Fruit fly (Drosophila melanogaster) whole organism, pupa: ENCODE data around the gene GluRIIE.

Source experiments
- CG10348 ChIP-seq: fragments of 200-800 bp; sonication (Bioruptor generic); IDR thresholded peaks from 2 replicates; pipeline ENCODE4 v1.3.6; 2022; ENCODE audit warnings: missing biosample characterization, missing genetic modification characterization
- CG13204 ChIP-seq: fragments of 200-800 bp; sonication (Bioruptor generic); optimal IDR thresholded peaks from 2 replicates; lab custom pipeline; 2018; ENCODE audit warnings: missing biosample characterization, mild to moderate bottlenecking, missing genetic modification characterization, moderate library complexity
- CG14655 ChIP-seq: fragments of 200-800 bp; sonication (Bioruptor generic); optimal IDR thresholded peaks from 3 replicates; lab custom pipeline; 2017; ENCODE audit warnings: mild to moderate bottlenecking, missing biosample characterization, missing genetic modification reagents, missing genetic modification characterization
- CG34367 ChIP-seq: fragments of 200-800 bp; sonication (Bioruptor generic); optimal IDR thresholded peaks from 2 replicates; lab custom pipeline; 2018; ENCODE audit warnings: missing biosample characterization, mild to moderate bottlenecking, missing genetic modification characterization
- CG4496 ChIP-seq: fragments of 200-800 bp; sonication (Bioruptor generic); IDR thresholded peaks from 3 replicates; pipeline ENCODE4 v1.3.6; 2022; ENCODE audit warnings: missing biosample characterization, missing genetic modification characterization
- CG8159 ChIP-seq: fragments of 200-800 bp; sonication (Bioruptor generic); optimal IDR thresholded peaks from 3 replicates; lab custom pipeline; 2018; ENCODE audit warnings: missing biosample characterization, mild to moderate bottlenecking, missing genetic modification characterization, moderate library complexity
- CG8301 ChIP-seq: fragments of 200-800 bp; sonication (Bioruptor generic); optimal IDR thresholded peaks from 2 replicates; lab custom pipeline; 2018; ENCODE audit warnings: missing biosample characterization, mild to moderate bottlenecking, missing genetic modification characterization
- CG9948 ChIP-seq: fragments of 200-800 bp; sonication (Bioruptor generic); optimal IDR thresholded peaks from 2 replicates; lab custom pipeline; 2018; ENCODE audit warnings: missing biosample characterization, mild to moderate bottlenecking, missing genetic modification characterization, moderate library complexity
- Pif1A ChIP-seq: fragments of 200-800 bp; sonication (Bioruptor generic); optimal IDR thresholded peaks from 3 replicates; lab custom pipeline; 2016; ENCODE audit warnings: missing biosample characterization, missing genetic modification characterization
- Pif1B ChIP-seq: fragments of 200-800 bp; sonication (Bioruptor generic); optimal IDR thresholded peaks from 3 replicates; lab custom pipeline; 2016; ENCODE audit warnings: missing biosample characterization, missing genetic modification characterization
- Snoo ChIP-seq: fragments of 200-800 bp; sonication (Bioruptor generic); optimal IDR thresholded peaks from 3 replicates; lab custom pipeline; 2017; ENCODE audit warnings: missing biosample characterization, mild to moderate bottlenecking, missing genetic modification characterization, inconsistent platforms
- fd96Ca ChIP-seq: fragments of 200-800 bp; sonication (Bioruptor generic); IDR thresholded peaks from 3 replicates; pipeline ENCODE4 v1.3.6; 2022; ENCODE audit warnings: missing biosample characterization, missing genetic modification characterization
- gl ChIP-seq: fragments of 200-800 bp; sonication (Bioruptor generic); optimal IDR thresholded peaks from 2 replicates; lab custom pipeline; 2018; ENCODE audit warnings: missing biosample characterization, mild to moderate bottlenecking, missing genetic modification characterization
- rn ChIP-seq: fragments of 200-800 bp; sonication (Bioruptor generic); IDR thresholded peaks from 2 replicates; pipeline ENCODE4 v1.3.6; 2022; ENCODE audit warnings: missing biosample characterization, missing genetic modification characterization

- no peak for TF ChIP-seq CG34367 (tag; lab: Kevin White, UChicago)
- no peak for TF ChIP-seq CG4496
- no peak for TF ChIP-seq gl (tag; lab: Kevin White, UChicago)
- no peak for TF ChIP-seq Pif1A (GFP tag; lab: Kevin White, UChicago)
- no peak for TF ChIP-seq Snoo (tag; lab: Kevin White, UChicago)
- no peak for TF ChIP-seq Pif1B (GFP tag; lab: Kevin White, UChicago)
- no peak for TF ChIP-seq CG14655 (GFP tag; lab: Kevin White, UChicago)
- no peak for TF ChIP-seq CG13204
- TF ChIP-seq CG8301 = no peak
- TF ChIP-seq rn (GFP tag; lab: Robert Waterston, UW) = no peak
- no peak for TF ChIP-seq fd96Ca (GFP tag; lab: Robert Waterston, UW)
- TF ChIP-seq CG9948 (tag; lab: Kevin White, UChicago) = peak; percentile 29
- TF ChIP-seq CG8159 = no peak
- no peak for TF ChIP-seq CG10348 (GFP tag; lab: Robert Waterston, UW)
Measured at dm6 chr3R:20622297-20623168, 26.0 kb downstream of the GluRIIE start.
